Worm (Caenorhabditis elegans) whole organism, mixed stage, embryonic: Measurements from ENCODE around the gene R07D5.2.

Experiments
- blmp-1 ChIP-seq: fragments of 150-350 bp; optimal IDR thresholded peaks from 2 replicates; lab custom pipeline; 2014; ENCODE audit warnings: missing biosample characterization, missing genetic modification characterization
- elt-1 ChIP-seq: sonication (generic microtip); optimal IDR thresholded peaks from 2 replicates; lab custom pipeline; 2017; ENCODE audit warnings: missing genetic modification characterization, mild to moderate bottlenecking, missing compliant biosample characterization, antibody characterized with exemption, moderate library complexity, borderline replicate concordance; ENCODE audit not compliant: insufficient read depth
- flh-1 ChIP-seq: fragments of 200-800 bp; sonication (Bioruptor generic); optimal IDR thresholded peaks from 2 replicates; lab custom pipeline; 2018; ENCODE audit warnings: mild to moderate bottlenecking, missing genetic modification characterization, moderate library complexity, missing compliant biosample characterization
- mep-1 ChIP-seq: fragments of 150-350 bp; optimal IDR thresholded peaks from 2 replicates; lab custom pipeline; 2017; ENCODE audit warnings: missing biosample characterization, missing genetic modification reagents, missing genetic modification characterization, inconsistent platforms
- nhr-12 ChIP-seq: fragments of 150-350 bp; optimal IDR thresholded peaks from 2 replicates; lab custom pipeline; 2014; ENCODE audit warnings: missing biosample characterization, missing genetic modification characterization
- nhr-237 ChIP-seq: fragments of 150-350 bp; optimal IDR thresholded peaks from 2 replicates; lab custom pipeline; 2014; ENCODE audit warnings: missing biosample characterization, missing genetic modification characterization
- sem-2 ChIP-seq: fragments of 200-800 bp; sonication (Bioruptor generic); optimal IDR thresholded peaks from 2 replicates; lab custom pipeline; 2018; ENCODE audit warnings: mild to moderate bottlenecking, missing genetic modification characterization, missing compliant biosample characterization
- snpc-4 ChIP-seq: fragments of 150-350 bp; optimal IDR thresholded peaks from 2 replicates; lab custom pipeline; 2014; ENCODE audit warnings: missing biosample characterization, missing genetic modification characterization
- unc-39 ChIP-seq: fragments of 150-350 bp; optimal IDR thresholded peaks from 2 replicates; lab custom pipeline; 2014; ENCODE audit warnings: missing biosample characterization, missing genetic modification characterization
- ztf-11 ChIP-seq: fragments of 150-350 bp; optimal IDR thresholded peaks from 2 replicates; lab custom pipeline; 2014; ENCODE audit warnings: missing biosample characterization, missing genetic modification characterization

- no peak for TF ChIP-seq mep-1 (tag; lab: Kevin White, UChicago)
- no peak for TF ChIP-seq blmp-1
- TF ChIP-seq nhr-12: no peak
- no peak for TF ChIP-seq snpc-4 (tag; lab: Kevin White, UChicago)
- TF ChIP-seq sem-2 (GFP tag; lab: Kevin White, UChicago): no peak
- no peak for TF ChIP-seq flh-1 (GFP tag; lab: Kevin White, UChicago)
- no peak for TF ChIP-seq ztf-11
- TF ChIP-seq unc-39 (tag; lab: Kevin White, UChicago): no peak
- no peak for TF ChIP-seq elt-1 (tag; lab: Kevin White, UChicago)
- no peak for TF ChIP-seq nhr-237 (tag; lab: Kevin White, UChicago)
Measured at ce11 chrX:15128184-15128583, 11.8 kb upstream of the R07D5.2 start.
